Fruit fly (Drosophila melanogaster) whole organism, pupa: ENCODE results near the gene CG5687.

Source experiments
- CG10348 ChIP-seq: fragments of 200-800 bp; sonication (Bioruptor generic); IDR thresholded peaks from 2 replicates; pipeline ENCODE4 v1.3.6; 2022; ENCODE audit warnings: missing biosample characterization, missing genetic modification characterization
- CG12605 ChIP-seq: fragments of 200-800 bp; sonication (Bioruptor generic); IDR thresholded peaks from 2 replicates; pipeline ENCODE4 v1.3.6; 2022; ENCODE audit warnings: missing biosample characterization, missing genetic modification characterization
- CG13204 ChIP-seq: fragments of 200-800 bp; sonication (Bioruptor generic); optimal IDR thresholded peaks from 2 replicates; lab custom pipeline; 2018; ENCODE audit warnings: missing biosample characterization, mild to moderate bottlenecking, missing genetic modification characterization, moderate library complexity
- CG14655 ChIP-seq: fragments of 200-800 bp; sonication (Bioruptor generic); optimal IDR thresholded peaks from 3 replicates; lab custom pipeline; 2017; ENCODE audit warnings: mild to moderate bottlenecking, missing biosample characterization, missing genetic modification reagents, missing genetic modification characterization
- CG15710 ChIP-seq: fragments of 200-800 bp; sonication (Bioruptor generic); optimal IDR thresholded peaks from 2 replicates; lab custom pipeline; 2018; ENCODE audit warnings: missing biosample characterization, mild to moderate bottlenecking, missing genetic modification characterization, moderate library complexity
- CG17806 ChIP-seq: fragments of 200-800 bp; sonication (Bioruptor generic); optimal IDR thresholded peaks from 2 replicates; lab custom pipeline; 2018; ENCODE audit warnings: missing biosample characterization, mild to moderate bottlenecking, missing genetic modification characterization, moderate library complexity
- CG32121 ChIP-seq: fragments of 200-800 bp; sonication (Bioruptor generic); IDR thresholded peaks from 2 replicates; pipeline ENCODE4 v1.3.6; 2022; ENCODE audit warnings: missing biosample characterization, missing genetic modification characterization
- CG34367 ChIP-seq: fragments of 200-800 bp; sonication (Bioruptor generic); optimal IDR thresholded peaks from 2 replicates; lab custom pipeline; 2018; ENCODE audit warnings: missing biosample characterization, mild to moderate bottlenecking, missing genetic modification characterization
- CG4496 ChIP-seq: fragments of 200-800 bp; sonication (Bioruptor generic); IDR thresholded peaks from 3 replicates; pipeline ENCODE4 v1.3.6; 2022; ENCODE audit warnings: missing biosample characterization, missing genetic modification characterization
- CG8159 ChIP-seq: fragments of 200-800 bp; sonication (Bioruptor generic); optimal IDR thresholded peaks from 3 replicates; lab custom pipeline; 2018; ENCODE audit warnings: missing biosample characterization, mild to moderate bottlenecking, missing genetic modification characterization, moderate library complexity
- CG8301 ChIP-seq: fragments of 200-800 bp; sonication (Bioruptor generic); optimal IDR thresholded peaks from 2 replicates; lab custom pipeline; 2018; ENCODE audit warnings: missing biosample characterization, mild to moderate bottlenecking, missing genetic modification characterization
- CG9948 ChIP-seq: fragments of 200-800 bp; sonication (Bioruptor generic); optimal IDR thresholded peaks from 2 replicates; lab custom pipeline; 2018; ENCODE audit warnings: missing biosample characterization, mild to moderate bottlenecking, missing genetic modification characterization, moderate library complexity
- D1 ChIP-seq: fragments of 200-800 bp; sonication (Bioruptor generic); optimal IDR thresholded peaks from 2 replicates; lab custom pipeline; 2018; ENCODE audit warnings: missing biosample characterization, mild to moderate bottlenecking, missing genetic modification characterization, moderate library complexity
- EcR ChIP-seq: fragments of 200-800 bp; sonication (Bioruptor generic); optimal IDR thresholded peaks from 3 replicates; lab custom pipeline; 2019; ENCODE audit warnings: missing biosample characterization, missing genetic modification characterization, mild to moderate bottlenecking, moderate library complexity, missing genetic modification reagents
- Ets98B ChIP-seq: fragments of 200-800 bp; sonication (Bioruptor generic); IDR thresholded peaks from 2 replicates; pipeline ENCODE4 v1.3.6; 2022; ENCODE audit warnings: missing biosample characterization, missing genetic modification characterization
- Pif1A ChIP-seq: fragments of 200-800 bp; sonication (Bioruptor generic); optimal IDR thresholded peaks from 3 replicates; lab custom pipeline; 2016; ENCODE audit warnings: missing biosample characterization, missing genetic modification characterization
- Pif1B ChIP-seq: fragments of 200-800 bp; sonication (Bioruptor generic); optimal IDR thresholded peaks from 3 replicates; lab custom pipeline; 2016; ENCODE audit warnings: missing biosample characterization, missing genetic modification characterization
- Snoo ChIP-seq: fragments of 200-800 bp; sonication (Bioruptor generic); optimal IDR thresholded peaks from 3 replicates; lab custom pipeline; 2017; ENCODE audit warnings: missing biosample characterization, mild to moderate bottlenecking, missing genetic modification characterization, inconsistent platforms
- fd96Ca ChIP-seq: fragments of 200-800 bp; sonication (Bioruptor generic); IDR thresholded peaks from 3 replicates; pipeline ENCODE4 v1.3.6; 2022; ENCODE audit warnings: missing biosample characterization, missing genetic modification characterization
- gl ChIP-seq: fragments of 200-800 bp; sonication (Bioruptor generic); optimal IDR thresholded peaks from 2 replicates; lab custom pipeline; 2018; ENCODE audit warnings: missing biosample characterization, mild to moderate bottlenecking, missing genetic modification characterization
- rn ChIP-seq: fragments of 200-800 bp; sonication (Bioruptor generic); IDR thresholded peaks from 2 replicates; pipeline ENCODE4 v1.3.6; 2022; ENCODE audit warnings: missing biosample characterization, missing genetic modification characterization

The CG5687 gene

dm6 chr3L:1920051-1920450 is 18.9 kb downstream of the CG5687 start:
- TF ChIP-seq EcR (GFP tag; lab: Kevin White, UChicago) (no peak), CG32121 (no peak), Pif1A (GFP tag; lab: Kevin White, UChicago) (no peak), CG9948 (tag; lab: Kevin White, UChicago) (no peak), gl (no peak), CG8159 (no peak), CG13204 (no peak), Pif1B (no peak), CG10348 (no peak), CG4496 (GFP tag; lab: Robert Waterston, UW) (no peak), Snoo (no peak)

- no peak for TF ChIP-seq Pif1B
- no peak for TF ChIP-seq fd96Ca (GFP tag; lab: Robert Waterston, UW)
- TF ChIP-seq Snoo: no peak
- TF ChIP-seq CG4496 (GFP tag; lab: Robert Waterston, UW): no peak
- TF ChIP-seq CG15710 (tag; lab: Kevin White, UChicago): no peak
- no peak for TF ChIP-seq CG13204
- TF ChIP-seq EcR (GFP tag; lab: Kevin White, UChicago): no peak
- TF ChIP-seq CG8301 (tag; lab: Kevin White, UChicago): no peak
- TF ChIP-seq CG9948 (tag; lab: Kevin White, UChicago): no peak
- no peak for TF ChIP-seq Pif1A (GFP tag; lab: Kevin White, UChicago)
- no peak for TF ChIP-seq CG10348
- no peak for TF ChIP-seq rn (GFP tag; lab: Robert Waterston, UW)
Observed at dm6 chr3L:1916617-1917016, 22.3 kb downstream of the CG5687 start.

dm6 chr3L:1914668-1915067 is 24.2 kb downstream of the CG5687 start:
- TF ChIP-seq CG34367 (tag; lab: Kevin White, UChicago) (no peak), CG17806 (tag; lab: Kevin White, UChicago) (no peak), CG15710 (tag; lab: Kevin White, UChicago) (no peak), CG8159 (no peak), Pif1A (GFP tag; lab: Kevin White, UChicago) (no peak), rn (GFP tag; lab: Robert Waterston, UW) (no peak), CG13204 (no peak), CG8301 (tag; lab: Kevin White, UChicago) (no peak), CG9948 (tag; lab: Kevin White, UChicago) (no peak), CG12605 (GFP tag; lab: Robert Waterston, UW) (no peak), EcR (GFP tag; lab: Kevin White, UChicago) (no peak)

- TF ChIP-seq CG13204 (peak; percentile 7), CG12605 (GFP tag; lab: Robert Waterston, UW) (no peak), CG14655 (GFP tag; lab: Kevin White, UChicago) (no peak), CG8159 (no peak), EcR (GFP tag; lab: Kevin White, UChicago) (no peak), D1 (tag; lab: Kevin White, UChicago) (no peak), fd96Ca (GFP tag; lab: Robert Waterston, UW) (no peak), Ets98B (GFP tag; lab: Robert Waterston, UW) (no peak), CG34367 (tag; lab: Kevin White, UChicago) (no peak)
Observed at dm6 chr3L:1910107-1910506, 28.8 kb downstream of the CG5687 start, which contains the start of gene dsb. dsb (minus strand) TSS chr3L:1910197.

- no peak for TF ChIP-seq CG4496 (GFP tag; lab: Robert Waterston, UW)
- no peak for TF ChIP-seq CG17806 (tag; lab: Kevin White, UChicago)
- no peak for TF ChIP-seq Snoo
- TF ChIP-seq rn (GFP tag; lab: Robert Waterston, UW): no peak
- no peak for TF ChIP-seq CG12605 (GFP tag; lab: Robert Waterston, UW)
- TF ChIP-seq CG13204: no peak
- TF ChIP-seq gl: no peak
- TF ChIP-seq CG34367 (tag; lab: Kevin White, UChicago): no peak
- no peak for TF ChIP-seq Pif1A (GFP tag; lab: Kevin White, UChicago)
- TF ChIP-seq fd96Ca (GFP tag; lab: Robert Waterston, UW): no peak
- TF ChIP-seq CG14655 (GFP tag; lab: Kevin White, UChicago): no peak
- no peak for TF ChIP-seq Ets98B (GFP tag; lab: Robert Waterston, UW)
Observed at dm6 chr3L:1909000-1909399, 29.9 kb downstream of the CG5687 start.

- TF ChIP-seq Ets98B (GFP tag; lab: Robert Waterston, UW): no peak
- TF ChIP-seq CG8159: peak; percentile 4
- TF ChIP-seq Pif1A (GFP tag; lab: Kevin White, UChicago): peak; percentile 19
Observed at dm6 chr3L:1906208-1906607, 32.7 kb downstream of the CG5687 start.

- TF ChIP-seq gl: no peak
- no peak for TF ChIP-seq CG34367 (tag; lab: Kevin White, UChicago)
- no peak for TF ChIP-seq CG9948 (tag; lab: Kevin White, UChicago)
- no peak for TF ChIP-seq CG4496 (GFP tag; lab: Robert Waterston, UW)
- TF ChIP-seq CG17806 (tag; lab: Kevin White, UChicago): no peak
- TF ChIP-seq CG15710 (tag; lab: Kevin White, UChicago): peak; percentile 23
- TF ChIP-seq Ets98B (GFP tag; lab: Robert Waterston, UW): no peak
- TF ChIP-seq D1 (tag; lab: Kevin White, UChicago): no peak
- no peak for TF ChIP-seq Snoo
- TF ChIP-seq CG8159: peak; percentile 40
- TF ChIP-seq CG10348: no peak
- peak; percentile 14 for TF ChIP-seq CG14655 (GFP tag; lab: Kevin White, UChicago)
- TF ChIP-seq EcR (GFP tag; lab: Kevin White, UChicago): no peak
- no peak for TF ChIP-seq CG12605 (GFP tag; lab: Robert Waterston, UW)
- peak; percentile 39 for TF ChIP-seq Pif1A (GFP tag; lab: Kevin White, UChicago)
- TF ChIP-seq rn (GFP tag; lab: Robert Waterston, UW): no peak
- peak; percentile 36 for TF ChIP-seq CG8301 (tag; lab: Kevin White, UChicago)
- peak; percentile 12 for TF ChIP-seq Pif1B
- TF ChIP-seq CG13204: no peak
- peak; percentile 19; the same call in 1 of the 2 replicates for TF ChIP-seq CG32121
- TF ChIP-seq fd96Ca (GFP tag; lab: Robert Waterston, UW): peak; percentile 47; the same call in 2 of the 3 replicates
Observed at dm6 chr3L:1905273-1905672, 33.6 kb downstream of the CG5687 start.
